Worm (Caenorhabditis elegans) whole organism, midembryonic: Measurements from ENCODE around the gene eif-2Bepsilon.

Experiments
- T22C8.4 ChIP-seq: fragments of 200-800 bp; sonication (Bioruptor generic); IDR thresholded peaks from 2 replicates; pipeline ENCODE4 v1.3.6; 2022; ENCODE audit warnings: missing genetic modification characterization, missing compliant biosample characterization
- cog-1 ChIP-seq: sonication (generic microtip); optimal IDR thresholded peaks from 2 replicates; lab custom pipeline; 2016; ENCODE audit warnings: missing genetic modification characterization, missing compliant biosample characterization
- flt-1 ChIP-seq: fragments of 200-800 bp; sonication (Bioruptor generic); IDR thresholded peaks from 2 replicates; pipeline ENCODE4 v1.3.6; 2022; ENCODE audit warnings: missing genetic modification characterization, missing compliant biosample characterization
- klf-2 ChIP-seq: fragments of 200-800 bp; sonication (Bioruptor generic); conservative IDR thresholded peaks from 2 replicates; pipeline ENCODE4 v1.3.6; 2022; ENCODE audit warnings: missing genetic modification reagents, missing genetic modification characterization, missing compliant biosample characterization
- med-1 ChIP-seq: sonication (generic microtip); optimal IDR thresholded peaks from 2 replicates; lab custom pipeline; 2017; ENCODE audit warnings: missing genetic modification characterization, mild to moderate bottlenecking, missing compliant biosample characterization, antibody characterized with exemption, missing genetic modification reagents; ENCODE audit not compliant: insufficient read depth
- ref-1 ChIP-seq: fragments of 200-800 bp; sonication (Bioruptor generic); conservative IDR thresholded peaks from 2 replicates; pipeline ENCODE4 v1.3.6; 2022; ENCODE audit warnings: missing genetic modification reagents, missing genetic modification characterization, missing compliant biosample characterization
- tab-1 ChIP-seq: fragments of 200-800 bp; sonication (Bioruptor generic); IDR thresholded peaks from 2 replicates; pipeline ENCODE4 v1.3.6; 2022; ENCODE audit warnings: missing genetic modification characterization, missing compliant biosample characterization
- ztf-23 ChIP-seq: fragments of 200-800 bp; sonication (Bioruptor generic); IDR thresholded peaks from 2 replicates; pipeline ENCODE4 v1.3.6; 2022; ENCODE audit warnings: missing genetic modification reagents, missing genetic modification characterization, missing compliant biosample characterization
- ztf-29 ChIP-seq: fragments of 200-800 bp; sonication (Bioruptor generic); IDR thresholded peaks from 2 replicates; pipeline ENCODE4 v1.3.6; 2022; ENCODE audit warnings: missing genetic modification reagents, missing genetic modification characterization, missing compliant biosample characterization

Gene eif-2Bepsilon

DNA sequence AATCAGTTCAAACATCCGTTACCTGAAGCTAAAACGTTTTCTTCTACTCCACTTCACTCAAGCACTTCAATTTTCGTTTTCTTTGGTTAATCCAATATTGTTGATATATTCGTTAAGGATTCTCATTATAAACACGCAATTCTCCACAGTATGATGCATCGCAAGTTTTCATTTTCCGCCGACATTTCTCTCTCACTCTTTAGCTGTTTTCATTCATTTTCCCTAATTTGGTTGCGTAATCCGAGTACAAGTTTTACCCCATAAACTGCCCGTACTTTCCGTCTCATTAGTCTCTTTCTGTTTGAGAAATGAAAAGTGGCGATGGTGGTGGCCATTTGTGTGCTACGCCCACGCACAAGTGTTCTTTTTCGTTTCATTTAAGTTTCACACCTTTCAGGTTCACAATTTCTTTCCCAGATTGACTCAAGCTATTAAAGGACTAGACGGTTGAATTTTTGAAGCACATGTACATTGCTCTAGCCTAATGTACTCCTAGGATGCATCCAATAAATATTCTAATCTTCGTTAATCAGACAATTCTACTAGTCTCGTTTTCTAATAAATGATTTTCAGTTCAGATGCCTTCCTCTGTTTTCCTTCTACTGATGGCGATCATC lies 29.8 kb downstream of the eif-2Bepsilon start, which contains the start of gene C34C6.3:
Gene C34C6.3 (plus strand): TSS at position 567 of the 617 bp plus-strand sequence.
- TF ChIP-seq tab-1 (GFP tag; lab: Robert Waterston, UW) (no peak), T22C8.4 (GFP tag; lab: Robert Waterston, UW) (no peak), klf-2 (no peak), med-1 (GFP tag; lab: Kevin White, UChicago) (no peak), ztf-23 (GFP tag; lab: Robert Waterston, UW) (no peak), ztf-29 (GFP tag; lab: Robert Waterston, UW) (no peak), ref-1 (GFP tag; lab: Robert Waterston, UW) (no peak), flt-1 (no peak), cog-1 (tag; lab: Kevin White, UChicago) (no peak)

DNA sequence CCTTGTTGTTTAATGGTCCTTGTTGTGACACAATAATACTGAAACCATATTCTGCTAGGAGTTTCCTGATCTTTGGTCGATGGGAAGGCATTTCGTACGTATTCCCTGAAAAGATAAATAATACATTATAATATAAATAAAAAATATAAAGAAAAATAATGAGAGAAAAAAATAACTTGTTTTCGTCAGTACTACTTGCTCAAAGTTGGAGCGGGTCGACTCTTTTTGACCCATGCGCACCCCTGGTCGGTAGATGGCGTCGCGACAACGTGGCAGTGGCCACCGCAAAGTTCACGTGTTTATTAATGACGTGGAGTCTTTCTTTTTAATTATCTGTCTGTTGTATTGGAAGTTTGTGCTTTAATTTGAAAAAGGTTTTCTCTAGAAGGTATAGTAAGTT lies 34.1 kb downstream of the eif-2Bepsilon start, which contains the start of gene C34C6.10:
Gene C34C6.10 (minus strand): TSS at position 101 of the 400 bp plus-strand sequence.
- no peak for TF ChIP-seq cog-1 (tag; lab: Kevin White, UChicago)
- TF ChIP-seq med-1 (GFP tag; lab: Kevin White, UChicago), result no peak
- no peak for TF ChIP-seq T22C8.4 (GFP tag; lab: Robert Waterston, UW)
- no peak for TF ChIP-seq tab-1 (GFP tag; lab: Robert Waterston, UW)
- TF ChIP-seq klf-2, result no peak
- TF ChIP-seq flt-1, result no peak
- TF ChIP-seq ztf-29 (GFP tag; lab: Robert Waterston, UW), result no peak
- TF ChIP-seq ztf-23 (GFP tag; lab: Robert Waterston, UW), result no peak
- no peak for TF ChIP-seq ref-1 (GFP tag; lab: Robert Waterston, UW)

DNA sequence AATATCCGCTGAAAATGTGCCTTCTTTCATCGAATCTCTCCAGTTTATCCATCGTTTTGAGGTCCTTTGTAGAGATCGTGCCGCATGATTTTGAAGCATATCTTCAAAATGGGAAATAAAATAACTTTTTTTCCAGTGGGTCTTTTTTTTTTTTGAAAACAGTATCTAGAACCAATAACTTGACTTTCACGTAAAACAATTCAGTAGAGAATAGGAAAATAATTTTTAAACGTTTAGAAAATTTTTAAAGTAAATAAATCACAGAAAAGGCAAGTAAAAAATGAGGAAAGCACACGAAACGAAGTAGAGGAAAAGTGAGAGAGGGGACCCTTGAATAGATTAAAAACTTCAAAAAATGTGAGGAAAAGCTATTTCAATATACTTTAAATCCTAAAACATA lies 37.2 kb downstream of the eif-2Bepsilon start, which contains the start of gene chdh-1:
Gene chdh-1 (minus strand): TSS at position 101 of the 400 bp plus-strand sequence.
- no peak for TF ChIP-seq tab-1 (GFP tag; lab: Robert Waterston, UW)
- no peak for TF ChIP-seq med-1 (GFP tag; lab: Kevin White, UChicago)
- TF ChIP-seq ref-1 (GFP tag; lab: Robert Waterston, UW), result no peak
- no peak for TF ChIP-seq T22C8.4 (GFP tag; lab: Robert Waterston, UW)
- no peak for TF ChIP-seq klf-2
- no peak for TF ChIP-seq ztf-29 (GFP tag; lab: Robert Waterston, UW)
- no peak for TF ChIP-seq flt-1
- TF ChIP-seq ztf-23 (GFP tag; lab: Robert Waterston, UW), result no peak
- TF ChIP-seq cog-1 (tag; lab: Kevin White, UChicago), result no peak

- no peak for TF ChIP-seq T22C8.4 (GFP tag; lab: Robert Waterston, UW)
- no peak for TF ChIP-seq flt-1
- no peak for TF ChIP-seq med-1 (GFP tag; lab: Kevin White, UChicago)
- no peak for TF ChIP-seq klf-2
- TF ChIP-seq tab-1 (GFP tag; lab: Robert Waterston, UW), result no peak
- no peak for TF ChIP-seq ztf-23 (GFP tag; lab: Robert Waterston, UW)
- no peak for TF ChIP-seq cog-1 (tag; lab: Kevin White, UChicago)
- no peak for TF ChIP-seq ref-1 (GFP tag; lab: Robert Waterston, UW)
- TF ChIP-seq ztf-29 (GFP tag; lab: Robert Waterston, UW), result no peak
These were observed 39.4 kb downstream of the eif-2Bepsilon start for ce11 chrII:8701059-8701458.

ce11 chrII:8701619-8702350 lies 40.1 kb downstream of the eif-2Bepsilon start, which contains the start of gene sphk-1:
sphk-1 (minus strand) TSS chrII:8701669.
- TF ChIP-seq flt-1 (no peak), ref-1 (GFP tag; lab: Robert Waterston, UW) (no peak), klf-2 (no peak), ztf-29 (GFP tag; lab: Robert Waterston, UW) (no peak), T22C8.4 (GFP tag; lab: Robert Waterston, UW) (no peak), tab-1 (GFP tag; lab: Robert Waterston, UW) (no peak), cog-1 (tag; lab: Kevin White, UChicago) (no peak), ztf-23 (GFP tag; lab: Robert Waterston, UW) (no peak), med-1 (GFP tag; lab: Kevin White, UChicago) (no peak)

- TF ChIP-seq ztf-29 (GFP tag; lab: Robert Waterston, UW) (no peak), tab-1 (GFP tag; lab: Robert Waterston, UW) (no peak), ref-1 (GFP tag; lab: Robert Waterston, UW) (no peak), med-1 (GFP tag; lab: Kevin White, UChicago) (no peak), flt-1 (no peak), ztf-23 (GFP tag; lab: Robert Waterston, UW) (no peak), T22C8.4 (GFP tag; lab: Robert Waterston, UW) (no peak)
These were observed 42.1 kb downstream of the eif-2Bepsilon start, which contains the start of gene ceh-7 for ce11 chrII:8703729-8704128. ceh-7 (minus strand) TSS chrII:8703829.

ce11 chrII:8704413-8704874 lies 42.8 kb downstream of the eif-2Bepsilon start, which contains the start of gene prx-5:
prx-5 (plus strand) TSS chrII:8704824.
- TF ChIP-seq klf-2 (no peak), cog-1 (tag; lab: Kevin White, UChicago) (no peak), med-1 (GFP tag; lab: Kevin White, UChicago) (no peak), flt-1 (no peak)

DNA sequence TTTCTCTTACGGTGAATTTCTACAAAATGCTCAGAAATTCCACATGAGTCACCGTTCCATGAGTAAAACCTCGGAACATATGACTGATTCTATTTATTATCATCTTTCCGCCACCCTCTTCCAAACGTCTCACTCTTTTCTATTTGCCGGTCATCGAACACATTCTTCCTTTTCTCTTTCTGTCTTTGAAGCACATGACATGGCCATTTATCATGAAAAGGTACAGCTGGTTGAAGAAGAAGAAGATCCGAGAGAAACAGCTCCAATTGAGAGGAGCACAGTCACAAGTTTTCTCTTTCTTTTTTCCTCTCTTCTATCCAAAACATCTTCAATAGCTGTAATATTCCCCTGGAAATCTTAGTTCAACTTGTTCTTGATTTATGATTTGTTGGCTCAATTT lies 45.4 kb downstream of the eif-2Bepsilon start, which contains the start of gene cup-16:
Gene cup-16 (plus strand): TSS at position 132 of the 400 bp plus-strand sequence.
- no peak for TF ChIP-seq cog-1 (tag; lab: Kevin White, UChicago)
- TF ChIP-seq ztf-23 (GFP tag; lab: Robert Waterston, UW), result no peak
- TF ChIP-seq tab-1 (GFP tag; lab: Robert Waterston, UW), result no peak
- no peak for TF ChIP-seq med-1 (GFP tag; lab: Kevin White, UChicago)

- TF ChIP-seq med-1 (GFP tag; lab: Kevin White, UChicago), result no peak
- TF ChIP-seq klf-2, result no peak
- TF ChIP-seq tab-1 (GFP tag; lab: Robert Waterston, UW), result no peak
- TF ChIP-seq flt-1, result no peak
- no peak for TF ChIP-seq cog-1 (tag; lab: Kevin White, UChicago)
- no peak for TF ChIP-seq ztf-23 (GFP tag; lab: Robert Waterston, UW)
- no peak for TF ChIP-seq T22C8.4 (GFP tag; lab: Robert Waterston, UW)
- TF ChIP-seq ref-1 (GFP tag; lab: Robert Waterston, UW), result no peak
- TF ChIP-seq ztf-29 (GFP tag; lab: Robert Waterston, UW), result no peak
These were observed 48.6 kb downstream of the eif-2Bepsilon start, which contains the start of gene srg-15 for ce11 chrII:8710317-8710716. srg-15 (minus strand) TSS chrII:8710417.
